Worm (Caenorhabditis elegans): ENCODE data around the gene str-149.
A peak's percentile ranks its signal among the peaks of the same experiment; 100 is the strongest.

str-149 gene

ce11 chrV:16620874-16621273 lies 47.6 kb downstream of the str-149 start, which contains the start of gene Y70C5A.3:
TSS of gene Y70C5A.3 (minus strand) at chrV:16620923.
- no peak for TF ChIP-seq hmg-4 (GFP tag; optimal IDR thresholded peaks at IDR 0.05)
- TF ChIP-seq flt-1 (GFP tag; IDR thresholded peaks at IDR 0.05) = no peak
- TF ChIP-seq hnd-1 (tag; optimal IDR thresholded peaks at IDR 0.05) = no peak
- TF ChIP-seq tbx-11 (GFP tag; IDR thresholded peaks at IDR 0.05) = no peak
- TF ChIP-seq B0310.2 (tag; optimal IDR thresholded peaks at IDR 0.05) = no peak
- TF ChIP-seq tra-4 (tag; optimal IDR thresholded peaks at IDR 0.05) = no peak
- TF ChIP-seq F13C5.2 (tag; optimal IDR thresholded peaks at IDR 0.05) = no peak
- TF ChIP-seq ceh-13 (GFP tag; optimal IDR thresholded peaks at IDR 0.05) = no peak
- no peak for TF ChIP-seq ets-7 (tag; optimal IDR thresholded peaks at IDR 0.05)
- TF ChIP-seq pes-1 (GFP tag; IDR thresholded peaks at IDR 0.05) = no peak
- TF ChIP-seq hmbx-1 (tag; optimal IDR thresholded peaks at IDR 0.05) = no peak
- TF ChIP-seq aly-1 (tag; optimal IDR thresholded peaks at IDR 0.05) = no peak

DNA sequence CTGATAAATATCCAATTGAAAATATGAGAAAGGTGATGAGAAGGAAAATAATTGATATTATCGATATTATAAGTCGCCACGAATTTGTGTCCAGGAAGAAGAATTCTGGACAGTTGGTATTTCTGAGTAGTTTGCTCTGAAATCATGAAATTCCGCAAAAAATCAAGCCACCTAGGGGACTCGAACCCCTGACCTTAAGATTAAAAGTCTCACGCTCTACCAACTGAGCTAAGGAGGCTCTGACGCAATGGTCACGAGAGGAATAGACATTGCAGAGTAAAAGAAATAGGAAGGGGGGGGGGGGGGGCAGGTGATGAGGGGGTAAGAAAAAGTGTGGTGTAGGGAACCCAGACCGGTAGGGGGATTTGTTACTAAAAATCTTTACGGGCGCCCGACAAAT lies 48.6 kb downstream of the str-149 start:
- no peak for TF ChIP-seq hnd-1 (tag; optimal IDR thresholded peaks at IDR 0.05)
- TF ChIP-seq ceh-36 (tag; optimal IDR thresholded peaks at IDR 0.05) = peak; percentile 75
- peak; percentile 8 for TF ChIP-seq B0310.2 (tag; optimal IDR thresholded peaks at IDR 0.05)
- TF ChIP-seq ama-1 (optimal IDR thresholded peaks at IDR 0.05) = no peak
- peak; percentile 20 for TF ChIP-seq aly-1 (tag; optimal IDR thresholded peaks at IDR 0.05)
- TF ChIP-seq scrt-1 (GFP tag; IDR thresholded peaks at IDR 0.05) = 0 out of 2 replicates have a peak, but pooled peaks have one; percentile 58
- TF ChIP-seq sea-1 (GFP tag; conservative IDR thresholded peaks at IDR 0.05) = peak; percentile 65; the same call in 1 of the 2 replicates
- peak; percentile 56 for TF ChIP-seq tbx-37 (GFP tag; conservative IDR thresholded peaks at IDR 0.05)
- peak; percentile 84 for TF ChIP-seq pes-1 (GFP tag; IDR thresholded peaks at IDR 0.05)
- peak; percentile 75 for TF ChIP-seq tbx-11 (GFP tag; IDR thresholded peaks at IDR 0.05)
- TF ChIP-seq flt-1 (GFP tag; IDR thresholded peaks at IDR 0.05) = peak; percentile 79
- TF ChIP-seq F13C5.2 (tag; optimal IDR thresholded peaks at IDR 0.05) = peak; percentile 35
- peak; percentile 51 for TF ChIP-seq ceh-13 (GFP tag; optimal IDR thresholded peaks at IDR 0.05)
- TF ChIP-seq hmg-4 (GFP tag; optimal IDR thresholded peaks at IDR 0.05) = no peak
- no peak for TF ChIP-seq tra-4 (tag; optimal IDR thresholded peaks at IDR 0.05)

DNA sequence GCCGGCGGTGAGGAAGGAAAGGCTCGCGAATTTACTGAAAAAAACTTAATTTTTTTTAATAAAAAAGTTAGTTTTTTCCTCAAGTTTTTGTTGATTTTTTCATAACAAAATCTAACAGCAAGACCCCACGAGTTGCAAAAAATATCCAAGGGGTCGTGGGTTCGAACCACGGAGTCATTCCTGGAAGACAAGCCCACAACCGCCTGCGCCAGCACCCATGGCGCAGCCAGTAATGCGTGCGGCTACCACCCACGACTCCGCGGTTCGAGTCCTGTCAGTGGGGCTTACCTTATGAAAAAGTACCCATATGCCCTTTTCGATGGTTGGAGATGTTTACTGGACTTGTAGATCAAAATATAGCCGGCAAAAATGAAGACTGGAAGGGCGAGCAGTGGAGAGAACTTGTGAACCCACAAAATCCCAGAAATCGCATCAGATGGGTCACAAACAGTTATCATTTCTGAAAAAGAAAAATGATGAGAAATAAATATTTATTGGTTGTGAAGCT lies 49.5 kb downstream of the str-149 start, which contains the start of gene Y70C5A.2:
Y70C5A.2 (minus strand) TSS at position 458 of the 508 bp plus-strand sequence.
- TF ChIP-seq sea-1 (GFP tag; conservative IDR thresholded peaks at IDR 0.05) (no peak), tbx-11 (GFP tag; IDR thresholded peaks at IDR 0.05) (no peak), scrt-1 (GFP tag; IDR thresholded peaks at IDR 0.05) (no peak), F13C5.2 (tag; optimal IDR thresholded peaks at IDR 0.05) (no peak), ceh-13 (GFP tag; optimal IDR thresholded peaks at IDR 0.05) (no peak), B0310.2 (tag; optimal IDR thresholded peaks at IDR 0.05) (no peak), pes-1 (GFP tag; IDR thresholded peaks at IDR 0.05) (no peak), flt-1 (GFP tag; IDR thresholded peaks at IDR 0.05) (no peak), ets-7 (tag; optimal IDR thresholded peaks at IDR 0.05) (no peak), tra-4 (tag; optimal IDR thresholded peaks at IDR 0.05) (no peak), hnd-1 (tag; optimal IDR thresholded peaks at IDR 0.05) (no peak)
